Worm (Caenorhabditis elegans) whole organism, late embryonic: ENCODE results near the gene rnh-2.

ENCODE experiments used
- F13H6.1 ChIP-seq: sonication (generic microtip); optimal IDR thresholded peaks from 2 replicates; lab custom pipeline; 2016; ENCODE audit warnings: missing genetic modification characterization, missing compliant biosample characterization
- K02D7.2 ChIP-seq: sonication (generic microtip); optimal IDR thresholded peaks from 2 replicates; lab custom pipeline; 2017; ENCODE audit warnings: mild to moderate bottlenecking, missing genetic modification characterization, missing compliant biosample characterization
- T23F11.4 ChIP-seq: fragments of 200-800 bp; sonication (Bioruptor generic); optimal IDR thresholded peaks from 2 replicates; lab custom pipeline; 2018; ENCODE audit warnings: mild to moderate bottlenecking, missing genetic modification characterization, missing compliant biosample characterization
- ama-1 ChIP-seq: fragments of 150-350 bp; optimal IDR thresholded peaks from 2 replicates; lab custom pipeline; 2014
- ceh-14 ChIP-seq: sonication (generic microtip); optimal IDR thresholded peaks from 2 replicates; lab custom pipeline; 2016; ENCODE audit warnings: missing genotype, missing genetic modification characterization, missing compliant biosample characterization
- ceh-22 ChIP-seq: sonication (generic microtip); optimal IDR thresholded peaks from 2 replicates; lab custom pipeline; 2017; ENCODE audit warnings: missing biosample characterization, missing genetic modification characterization
- dmd-4 ChIP-seq: sonication (generic microtip); optimal IDR thresholded peaks from 2 replicates; lab custom pipeline; 2016; ENCODE audit warnings: borderline replicate concordance, missing genetic modification characterization, missing compliant biosample characterization
- elt-2 ChIP-seq: sonication (generic microtip); optimal IDR thresholded peaks from 2 replicates; lab custom pipeline; 2016; ENCODE audit warnings: missing genetic modification reagents, missing genetic modification characterization, missing compliant biosample characterization
- pha-2 ChIP-seq: sonication (generic microtip); optimal IDR thresholded peaks from 2 replicates; lab custom pipeline; 2017; ENCODE audit warnings: mild to moderate bottlenecking, missing genetic modification characterization, missing compliant biosample characterization
- pha-4 ChIP-seq: fragments of 150-350 bp; optimal IDR thresholded peaks from 2 replicates; lab custom pipeline; 2018; ENCODE audit warnings: missing biosample characterization, missing genetic modification reagents, missing genetic modification characterization
- syd-9 ChIP-seq: sonication (generic microtip); optimal IDR thresholded peaks from 2 replicates; lab custom pipeline; 2016; ENCODE audit warnings: mild to moderate bottlenecking, missing genetic modification characterization, moderate library complexity, missing compliant biosample characterization
- tbx-2 ChIP-seq: sonication (generic microtip); optimal IDR thresholded peaks from 2 replicates; lab custom pipeline; 2016; ENCODE audit warnings: missing genetic modification characterization, missing compliant biosample characterization

DNA sequence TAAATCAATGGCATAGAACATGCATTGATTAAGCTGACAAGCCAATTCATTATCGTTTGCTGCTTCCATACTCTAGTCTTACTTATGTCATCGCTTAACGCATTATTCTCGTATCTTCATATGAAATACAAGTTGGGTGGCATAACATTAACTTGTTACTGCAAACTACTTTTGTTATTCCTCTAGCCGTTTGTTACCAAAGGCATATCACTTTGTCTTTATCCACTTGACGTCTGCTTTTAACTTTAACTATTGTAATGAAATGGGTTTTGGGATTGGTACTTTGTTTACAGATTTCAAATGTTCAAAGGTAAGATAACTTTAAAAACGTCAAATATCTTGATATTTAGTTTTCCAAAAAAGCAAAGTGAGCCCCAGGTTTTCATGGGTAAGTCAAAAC is 19.1 kb downstream of the rnh-2 start, which contains the start of gene W01C9.2:
- TF ChIP-seq ceh-22 (tag; lab: Kevin White, UChicago) (no peak), F13H6.1 (tag; lab: Kevin White, UChicago) (no peak), T23F11.4 (GFP tag; lab: Kevin White, UChicago) (no peak), elt-2 (tag; lab: Kevin White, UChicago) (no peak), tbx-2 (no peak), ceh-14 (no peak), dmd-4 (tag; lab: Kevin White, UChicago) (no peak), pha-2 (tag; lab: Kevin White, UChicago) (no peak), syd-9 (tag; lab: Kevin White, UChicago) (no peak), pha-4 (no peak), K02D7.2 (tag; lab: Kevin White, UChicago) (no peak), ama-1 (lab: Kevin White, UChicago) (no peak)
